Fruit fly (Drosophila melanogaster) whole organism, adult: ENCODE results near the gene Sgs7.

Source experiments
- CG12768 ChIP-seq: fragments of 200-800 bp; sonication (Bioruptor generic); optimal IDR thresholded peaks from 2 replicates; lab custom pipeline; 2017; ENCODE audit warnings: missing biosample characterization, missing genetic modification characterization, mild to moderate bottlenecking, moderate library complexity, missing genetic modification reagents
- CG33017 ChIP-seq: fragments of 200-800 bp; sonication (Bioruptor generic); optimal IDR thresholded peaks from 2 replicates; lab custom pipeline; 2018; ENCODE audit warnings: missing biosample characterization, mild to moderate bottlenecking, missing genetic modification characterization, moderate library complexity
- CG5204 ChIP-seq: fragments of 200-800 bp; sonication (Bioruptor generic); optimal IDR thresholded peaks from 2 replicates; lab custom pipeline; 2016; ENCODE audit warnings: missing biosample characterization, missing genetic modification characterization
- CG7101 ChIP-seq: fragments of 200-800 bp; sonication (Bioruptor generic); optimal IDR thresholded peaks from 2 replicates; lab custom pipeline; 2018; ENCODE audit warnings: missing biosample characterization, mild to moderate bottlenecking, missing genetic modification characterization, moderate library complexity
- Clk ChIP-seq: fragments of 200-800 bp; sonication (Bioruptor generic); optimal IDR thresholded peaks from 2 replicates; lab custom pipeline; 2017; ENCODE audit warnings: missing biosample characterization, missing genetic modification characterization
- Hr96 ChIP-seq: fragments of 200-800 bp; sonication (Bioruptor generic); optimal IDR thresholded peaks from 2 replicates; lab custom pipeline; 2016; ENCODE audit warnings: missing biosample characterization, missing genetic modification characterization
- bab1 ChIP-seq: fragments of 200-800 bp; sonication (Bioruptor generic); optimal IDR thresholded peaks from 3 replicates; lab custom pipeline; 2019; ENCODE audit warnings: missing biosample characterization, mild to moderate bottlenecking, missing genetic modification characterization, moderate library complexity
- kay ChIP-seq: fragments of 200-800 bp; sonication (Bioruptor generic); peaks from one replicate; lab custom pipeline; 2016; ENCODE audit warnings: missing biosample characterization, missing genetic modification characterization, borderline replicate concordance
- pad ChIP-seq: fragments of 200-800 bp; sonication (Bioruptor generic); optimal IDR thresholded peaks from 3 replicates; lab custom pipeline; 2017; ENCODE audit warnings: missing biosample characterization, missing genetic modification characterization, mild to moderate bottlenecking, moderate library complexity, missing genetic modification reagents
- tj ChIP-seq: fragments of 200-800 bp; sonication (Bioruptor generic); optimal IDR thresholded peaks from 3 replicates; lab custom pipeline; 2017; ENCODE audit warnings: missing biosample characterization, mild to moderate bottlenecking, missing genetic modification characterization, moderate library complexity

dm6 chr3L:11543681-11544299 is 34.1 kb downstream of the Sgs7 start:
- TF ChIP-seq kay (GFP tag; lab: Kevin White, UChicago) = peak; percentile 72
- no peak for TF ChIP-seq tj (GFP tag; lab: Kevin White, UChicago)
- TF ChIP-seq Hr96 (GFP tag; lab: Kevin White, UChicago) = no peak
- no peak for TF ChIP-seq bab1 (GFP tag; lab: Kevin White, UChicago)
- no peak for TF ChIP-seq Clk (GFP tag; lab: Kevin White, UChicago)
- no peak for TF ChIP-seq pad (GFP tag; lab: Kevin White, UChicago)
- TF ChIP-seq CG5204 (GFP tag; lab: Kevin White, UChicago) = no peak
- no peak for TF ChIP-seq CG12768 (GFP tag; lab: Kevin White, UChicago)
- TF ChIP-seq CG7101 = no peak
- no peak for TF ChIP-seq CG33017
